Fruit fly (Drosophila melanogaster): ENCODE measurements around the gene Efa6.

Gene Efa6

dm6 chr3R:22634549-22635410, 47.2 kb downstream of the Efa6 start (continued):
- TF ChIP-seq nmo (GFP tag; optimal IDR thresholded peaks at IDR 0.05) (no peak), Lhr (GFP tag; optimal IDR thresholded peaks at IDR 0.05) (no peak), B-H2 (GFP tag; optimal IDR thresholded peaks at IDR 0.05) (no peak), CG10366 (GFP tag; IDR thresholded peaks at IDR 0.05) (no peak), CG18476 (GFP tag; optimal IDR thresholded peaks at IDR 0.05) (no peak), CG8290 (GFP tag; optimal IDR thresholded peaks at IDR 0.05) (no peak), CG8290 (tag; optimal IDR thresholded peaks at IDR 0.05) (no peak), CG12104 (GFP tag; optimal IDR thresholded peaks at IDR 0.05) (peak; percentile 15), CG9932 (GFP tag; IDR thresholded peaks at IDR 0.05) (no peak), CG12219 (GFP tag; optimal IDR thresholded peaks at IDR 0.05) (no peak), dmrt99B (tag; optimal IDR thresholded peaks at IDR 0.05) (peak; percentile 16), CG33213 (GFP tag; optimal IDR thresholded peaks at IDR 0.05) (no peak), CG12299 (tag; optimal IDR thresholded peaks at IDR 0.05) (no peak), CG9609 (GFP tag; optimal IDR thresholded peaks at IDR 0.05) (no peak), pnt (GFP tag; optimal IDR thresholded peaks at IDR 0.05) (no peak), grn (GFP tag; optimal IDR thresholded peaks at IDR 0.05) (no peak), eyg (GFP tag; optimal IDR thresholded peaks at IDR 0.05) (no peak), CG10209 (GFP tag; optimal IDR thresholded peaks at IDR 0.05) (no peak), CG8281 (tag; optimal IDR thresholded peaks at IDR 0.05) (no peak), CG4360 (GFP tag; IDR thresholded peaks at IDR 0.05) (no peak), hb (GFP tag; IDR thresholded peaks at IDR 0.05; ENCODE audit: partially characterized antibody) (no peak), z (GFP tag; IDR thresholded peaks at IDR 0.05) (no peak), Scr (GFP tag; IDR thresholded peaks at IDR 0.05; ENCODE audit: partially characterized antibody) (no peak), az2 (GFP tag; optimal IDR thresholded peaks at IDR 0.05) (no peak), CG11085 (GFP tag; IDR thresholded peaks at IDR 0.05) (no peak), sim (GFP tag; IDR thresholded peaks at IDR 0.05) (no peak), ttk (GFP tag; IDR thresholded peaks at IDR 0.05) (no peak), CG6791 (GFP tag; IDR thresholded peaks at IDR 0.05; ENCODE audit: partially characterized antibody) (no peak), Side (GFP tag; optimal IDR thresholded peaks at IDR 0.05) (no peak), gsb (GFP tag; IDR thresholded peaks at IDR 0.05) (no peak), HLH3B (GFP tag; IDR thresholded peaks at IDR 0.05) (no peak), Blimp-1 (GFP tag; optimal IDR thresholded peaks at IDR 0.05) (peak; percentile 35), Ssrp (tag; optimal IDR thresholded peaks at IDR 0.05) (no peak), Fer2 (tag; optimal IDR thresholded peaks at IDR 0.05) (no peak), CG6175 (GFP tag; IDR thresholded peaks at IDR 0.05) (no peak), Spps (tag; optimal IDR thresholded peaks at IDR 0.05) (peak; percentile 40), Dip3 (GFP tag; optimal IDR thresholded peaks at IDR 0.05) (no peak), ERR (GFP tag; optimal IDR thresholded peaks at IDR 0.05) (no peak), CkIIα-i1 (GFP tag; IDR thresholded peaks at IDR 0.05) (no peak), CG15601 (tag; optimal IDR thresholded peaks at IDR 0.05) (no peak), CG1529 (GFP tag; optimal IDR thresholded peaks at IDR 0.05) (no peak), ewg (GFP tag; optimal IDR thresholded peaks at IDR 0.05) (no peak), CG8478 (optimal IDR thresholded peaks at IDR 0.05) (no peak), CG42726 (GFP tag; IDR thresholded peaks at IDR 0.05; ENCODE audit: partially characterized antibody) (no peak), pb (GFP tag; optimal IDR thresholded peaks at IDR 0.05) (no peak), CG18011 (GFP tag; optimal IDR thresholded peaks at IDR 0.05) (no peak), C15 (GFP tag; IDR thresholded peaks at IDR 0.05) (no peak), CG7372 (GFP tag; IDR thresholded peaks at IDR 0.05) (no peak), psq (GFP tag; optimal IDR thresholded peaks at IDR 0.05) (no peak), CG3163 (GFP tag; optimal IDR thresholded peaks at IDR 0.05) (no peak), CG8388 (GFP tag; optimal IDR thresholded peaks at IDR 0.05) (no peak)
